Fruit fly (Drosophila melanogaster) whole organism, embryonic: ENCODE measurements around the gene CG13842.

ENCODE experiments used
- Abd-B ChIP-seq: fragments of 200-800 bp; sonication (Bioruptor generic); optimal IDR thresholded peaks from 2 replicates; lab custom pipeline; 2018; ENCODE audit warnings: missing biosample characterization, mild to moderate bottlenecking, missing genetic modification characterization, moderate library complexity
- B-H2 ChIP-seq: fragments of 200-800 bp; sonication (Bioruptor generic); optimal IDR thresholded peaks from 2 replicates; lab custom pipeline; 2018; ENCODE audit warnings: missing biosample characterization, mild to moderate bottlenecking, missing genetic modification characterization
- CG11504 ChIP-seq: fragments of 200-800 bp; sonication (Bioruptor generic); optimal IDR thresholded peaks from 3 replicates; lab custom pipeline; 2019; ENCODE audit warnings: missing biosample characterization, mild to moderate bottlenecking, missing genetic modification characterization, moderate library complexity
- CG11695 ChIP-seq: fragments of 200-800 bp; sonication (Bioruptor generic); IDR thresholded peaks from 3 replicates; pipeline ENCODE4 v1.3.6; 2022; ENCODE audit warnings: missing biosample characterization, missing genetic modification characterization
- CG13296 ChIP-seq: fragments of 200-800 bp; sonication (Bioruptor generic); optimal IDR thresholded peaks from 3 replicates; lab custom pipeline; 2018; ENCODE audit warnings: missing biosample characterization, mild to moderate bottlenecking, missing genetic modification characterization
- CG13624 ChIP-seq: fragments of 200-800 bp; sonication (Bioruptor generic); optimal IDR thresholded peaks from 2 replicates; lab custom pipeline; 2016; ENCODE audit warnings: missing biosample characterization, missing genetic modification characterization
- CG13775 ChIP-seq: fragments of 200-800 bp; sonication (Bioruptor generic); optimal IDR thresholded peaks from 3 replicates; lab custom pipeline; 2017; ENCODE audit warnings: missing biosample characterization, mild to moderate bottlenecking, missing genetic modification characterization
- CG17328 ChIP-seq: fragments of 200-800 bp; sonication (Bioruptor generic); IDR thresholded peaks from 2 replicates; pipeline ENCODE4 v1.3.6; 2022; ENCODE audit warnings: missing biosample characterization, missing genetic modification characterization
- CG1832 ChIP-seq: fragments of 200-800 bp; sonication (Bioruptor generic); optimal IDR thresholded peaks from 2 replicates; lab custom pipeline; 2017; ENCODE audit warnings: missing biosample characterization, mild to moderate bottlenecking, missing genetic modification characterization, inconsistent platforms
- CG30431 ChIP-seq: fragments of 200-800 bp; sonication (Bioruptor generic); optimal IDR thresholded peaks from 2 replicates; lab custom pipeline; 2017; ENCODE audit warnings: missing biosample characterization, missing genetic modification characterization
- CG4730 ChIP-seq: fragments of 200-800 bp; sonication (Bioruptor generic); IDR thresholded peaks from 2 replicates; pipeline ENCODE4 v1.3.6; 2022; ENCODE audit warnings: missing biosample characterization, missing genetic modification characterization
- CG6765 ChIP-seq: fragments of 200-800 bp; sonication (Bioruptor generic); optimal IDR thresholded peaks from 3 replicates; lab custom pipeline; 2017; ENCODE audit warnings: missing biosample characterization, mild to moderate bottlenecking, missing genetic modification characterization
- CG7271 ChIP-seq: fragments of 200-800 bp; sonication (Bioruptor generic); optimal IDR thresholded peaks from 2 replicates; lab custom pipeline; 2018; ENCODE audit warnings: missing biosample characterization, mild to moderate bottlenecking, missing genetic modification characterization, moderate library complexity
- CG8765 ChIP-seq: fragments of 200-800 bp; sonication (Bioruptor generic); IDR thresholded peaks from 2 replicates; pipeline ENCODE4 v1.3.6; 2022; ENCODE audit warnings: missing biosample characterization, missing genetic modification characterization
- CG9609 ChIP-seq: fragments of 200-800 bp; sonication (Bioruptor generic); optimal IDR thresholded peaks from 3 replicates; lab custom pipeline; 2016; ENCODE audit warnings: missing biosample characterization, missing genetic modification characterization
- Camta ChIP-seq: fragments of 200-800 bp; sonication (Bioruptor generic); optimal IDR thresholded peaks from 2 replicates; lab custom pipeline; 2016; ENCODE audit warnings: missing biosample characterization, missing genetic modification characterization
- Dfd ChIP-seq, 2 experiments: fragments of >200 bp; optimal IDR thresholded peaks; 2 replicates each; lab custom pipeline; 2017; ENCODE audit warnings: missing biosample characterization in 2 of 2, missing genetic modification characterization in 2 of 2
- Dll ChIP-seq: fragments of 200-800 bp; sonication (Bioruptor generic); IDR thresholded peaks from 4 replicates; pipeline ENCODE4 v1.3.6; 2022; ENCODE audit warnings: missing biosample characterization, missing genetic modification characterization; ENCODE audit not compliant: partially characterized antibody
- E2f1 ChIP-seq: fragments of 200-800 bp; sonication (Bioruptor generic); IDR thresholded peaks from 2 replicates; pipeline ENCODE4 v1.3.6; 2022; ENCODE audit warnings: missing biosample characterization, missing genetic modification characterization
- H15 ChIP-seq: fragments of 200-800 bp; sonication (Bioruptor generic); IDR thresholded peaks from 3 replicates; pipeline ENCODE4 v1.3.6; 2022; ENCODE audit warnings: missing biosample characterization, missing genetic modification characterization
- HmgD ChIP-seq: fragments of 200-800 bp; sonication (Bioruptor generic); optimal IDR thresholded peaks from 3 replicates; lab custom pipeline; 2016; ENCODE audit warnings: missing biosample characterization, missing genetic modification characterization
- Meics ChIP-seq: fragments of 200-800 bp; sonication (Bioruptor generic); optimal IDR thresholded peaks from 2 replicates; lab custom pipeline; 2017; ENCODE audit warnings: missing biosample characterization, mild to moderate bottlenecking, missing genetic modification characterization
- Nf-YC ChIP-seq: fragments of 200-800 bp; optimal IDR thresholded peaks from 3 replicates; lab custom pipeline; 2019; ENCODE audit warnings: missing biosample characterization, mild to moderate bottlenecking, missing genetic modification characterization, moderate library complexity
- Oaz ChIP-seq: fragments of 200-800 bp; sonication (Bioruptor generic); IDR thresholded peaks from 2 replicates; pipeline ENCODE4 v1.3.6; 2022; ENCODE audit warnings: missing biosample characterization, missing genetic modification characterization
- Tbp ChIP-seq: fragments of >200 bp; optimal IDR thresholded peaks from 2 replicates; lab custom pipeline; 2018; ENCODE audit warnings: missing biosample characterization, missing genetic modification characterization
- aop ChIP-seq: fragments of 200-800 bp; sonication (Bioruptor generic); IDR thresholded peaks from 2 replicates; pipeline ENCODE4 v1.3.6; 2022; ENCODE audit warnings: missing biosample characterization, missing genetic modification characterization
- ap ChIP-seq: fragments of 200-800 bp; sonication (Bioruptor generic); IDR thresholded peaks from 2 replicates; pipeline ENCODE4 v1.3.6; 2022; ENCODE audit warnings: missing biosample characterization, missing genetic modification characterization
- cg ChIP-seq: fragments of 200-800 bp; sonication (Bioruptor generic); optimal IDR thresholded peaks from 3 replicates; lab custom pipeline; 2019; ENCODE audit warnings: missing biosample characterization, mild to moderate bottlenecking, missing genetic modification characterization, moderate library complexity
- crol ChIP-seq: fragments of 200-800 bp; sonication (Bioruptor generic); IDR thresholded peaks from 2 replicates; pipeline ENCODE4 v1.3.6; 2022; ENCODE audit warnings: missing biosample characterization, missing genetic modification characterization
- da ChIP-seq: fragments of 200-800 bp; sonication (Bioruptor generic); optimal IDR thresholded peaks from 2 replicates; lab custom pipeline; 2016; ENCODE audit warnings: missing biosample characterization, missing genetic modification characterization
- dati ChIP-seq: fragments of 200-800 bp; sonication (Bioruptor generic); IDR thresholded peaks from 2 replicates; pipeline ENCODE4 v1.3.6; 2022; ENCODE audit warnings: missing biosample characterization, missing genetic modification characterization
- disco-r ChIP-seq: fragments of 200-800 bp; sonication (Bioruptor generic); optimal IDR thresholded peaks from 2 replicates; lab custom pipeline; 2016; ENCODE audit warnings: missing biosample characterization, missing genetic modification characterization
- dmrt11E ChIP-seq: fragments of 200-800 bp; sonication (Bioruptor generic); optimal IDR thresholded peaks from 3 replicates; lab custom pipeline; 2018; ENCODE audit warnings: missing biosample characterization, mild to moderate bottlenecking, missing genetic modification characterization, moderate library complexity
- ems ChIP-seq: fragments of 200-800 bp; sonication (Bioruptor generic); optimal IDR thresholded peaks from 3 replicates; lab custom pipeline; 2016; ENCODE audit warnings: missing biosample characterization, missing genetic modification characterization
- exex ChIP-seq: fragments of 200-800 bp; sonication (Bioruptor generic); optimal IDR thresholded peaks from 4 replicates; lab custom pipeline; 2018; ENCODE audit warnings: missing biosample characterization, mild to moderate bottlenecking, missing genetic modification characterization, moderate library complexity
- fd102C ChIP-seq: fragments of 200-800 bp; sonication (Bioruptor generic); optimal IDR thresholded peaks from 2 replicates; lab custom pipeline; 2018; ENCODE audit warnings: missing biosample characterization, mild to moderate bottlenecking, missing genetic modification characterization, moderate library complexity
- gcm ChIP-seq: fragments of 200-800 bp; sonication (Bioruptor generic); optimal IDR thresholded peaks from 2 replicates; lab custom pipeline; 2019; ENCODE audit warnings: missing biosample characterization, mild to moderate bottlenecking, missing genetic modification characterization, moderate library complexity
- h ChIP-seq: fragments of >200 bp; optimal IDR thresholded peaks from 2 replicates; lab custom pipeline; 2017
- kay ChIP-seq: fragments of 200-800 bp; sonication (Bioruptor generic); optimal IDR thresholded peaks from 2 replicates; lab custom pipeline; 2016; ENCODE audit warnings: missing biosample characterization, missing genetic modification characterization
- mld ChIP-seq: fragments of 200-800 bp; sonication (Bioruptor generic); IDR thresholded peaks from 3 replicates; pipeline ENCODE4 v1.3.6; 2022; ENCODE audit warnings: missing biosample characterization, missing genetic modification characterization; ENCODE audit not compliant: partially characterized antibody
- nom ChIP-seq: fragments of 200-800 bp; sonication (Bioruptor generic); optimal IDR thresholded peaks from 2 replicates; lab custom pipeline; 2017; ENCODE audit warnings: missing biosample characterization, missing genetic modification characterization, mild to moderate bottlenecking, moderate library complexity, missing genetic modification reagents
- pfk ChIP-seq: fragments of 200-800 bp; sonication (Bioruptor generic); optimal IDR thresholded peaks from 2 replicates; lab custom pipeline; 2018; ENCODE audit warnings: missing biosample characterization, mild to moderate bottlenecking, missing genetic modification characterization, moderate library complexity
- rib ChIP-seq: fragments of 200-800 bp; sonication (Bioruptor generic); IDR thresholded peaks from 2 replicates; pipeline ENCODE4 v1.3.6; 2022; ENCODE audit warnings: missing biosample characterization, missing genetic modification characterization
- run ChIP-seq: fragments of 200-800 bp; sonication (Bioruptor generic); optimal IDR thresholded peaks from 3 replicates; lab custom pipeline; 2018; ENCODE audit warnings: missing biosample characterization, mild to moderate bottlenecking, missing genetic modification characterization
- sc ChIP-seq, 3 experiments: fragments of >200 bp in 2 of 3; fragments of 200-800 bp in 1 of 3; sonication (Bioruptor generic) in 1 of 3; optimal IDR thresholded peaks; 2 replicates in 2 of 3; 3 replicates in 1 of 3; lab custom pipeline; 2017; ENCODE audit warnings: mild to moderate bottlenecking in 1 of 3, missing biosample characterization in 1 of 3, missing genetic modification characterization in 1 of 3, missing genetic modification reagents in 1 of 3
- sna ChIP-seq: fragments of 200-800 bp; sonication (Bioruptor generic); IDR thresholded peaks from 2 replicates; pipeline ENCODE4 v1.3.6; 2022; ENCODE audit warnings: missing biosample characterization, missing genetic modification characterization; ENCODE audit not compliant: partially characterized antibody
- sob ChIP-seq: fragments of 200-800 bp; sonication (Bioruptor generic); IDR thresholded peaks from 2 replicates; pipeline ENCODE4 v1.3.6; 2022; ENCODE audit warnings: missing biosample characterization, missing genetic modification characterization
- toy ChIP-seq: fragments of 200-800 bp; sonication (Bioruptor generic); IDR thresholded peaks from 2 replicates; pipeline ENCODE4 v1.3.6; 2022; ENCODE audit warnings: missing biosample characterization, missing genetic modification characterization
- unpg ChIP-seq: fragments of 200-800 bp; sonication (Bioruptor generic); optimal IDR thresholded peaks from 3 replicates; lab custom pipeline; 2018; ENCODE audit warnings: missing biosample characterization, mild to moderate bottlenecking, missing genetic modification characterization, moderate library complexity

CG13842 gene

DNA sequence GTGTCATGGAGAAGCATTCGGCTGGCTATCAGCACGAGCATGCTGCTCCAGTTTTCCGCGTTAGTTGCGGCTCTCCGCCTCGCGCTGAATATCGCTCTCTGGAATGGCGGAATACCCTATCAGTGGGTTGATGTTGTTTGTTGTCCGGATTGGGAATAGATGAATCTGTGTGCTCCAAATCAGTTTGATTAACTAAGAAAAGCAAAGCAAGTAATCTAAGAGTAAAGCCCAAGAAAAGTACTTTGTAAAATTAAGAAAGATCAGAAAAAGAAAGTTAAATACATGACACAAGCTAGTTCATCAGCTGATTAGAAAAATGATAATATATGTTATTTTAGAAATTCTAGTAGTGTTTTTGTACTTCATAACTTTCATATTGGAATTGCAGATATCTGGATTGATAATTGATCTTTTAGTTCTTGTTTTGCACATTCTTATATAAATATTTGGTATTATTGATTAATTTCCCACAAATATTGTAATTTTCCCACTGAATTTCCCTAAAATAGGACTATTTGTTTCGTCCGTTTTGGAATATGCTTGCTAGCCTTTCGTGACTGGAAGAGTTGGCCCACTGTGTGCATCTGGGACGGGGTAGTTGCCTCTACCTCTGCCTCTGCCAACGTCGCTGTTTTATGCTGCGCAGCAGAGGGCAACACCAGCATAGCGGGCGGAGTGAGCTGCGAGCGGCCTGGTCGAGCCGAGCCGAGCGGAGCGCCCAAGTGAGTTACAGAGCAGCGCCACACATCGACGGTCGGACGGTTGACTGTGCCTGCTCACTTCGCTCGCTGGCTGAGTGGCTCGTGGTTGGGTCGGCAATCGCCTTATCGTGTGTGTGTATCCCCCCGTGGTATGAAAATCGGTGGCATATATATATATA lies 47.1 kb upstream of the CG13842 start (continued):
- TF ChIP-seq CG13624: peak; percentile 44
- peak; percentile 18 for TF ChIP-seq cg
- peak; percentile 22 for TF ChIP-seq disco-r (GFP tag; lab: Kevin White, UChicago)
- TF ChIP-seq exex (tag; lab: Kevin White, UChicago): no peak
- TF ChIP-seq pfk (GFP tag; lab: Kevin White, UChicago): no peak
- TF ChIP-seq Tbp (GFP tag; lab: Kevin White, UChicago): no peak
- no peak for TF ChIP-seq h (lab: Kevin White, UChicago)
- no peak for TF ChIP-seq mld (GFP tag; lab: Robert Waterston, UW)
- TF ChIP-seq CG11695 (GFP tag; lab: Robert Waterston, UW): no peak
- TF ChIP-seq nom: no peak
- peak; percentile 19; the same call in 1 of the 2 replicates for TF ChIP-seq sna (GFP tag; lab: Robert Waterston, UW)
- peak; percentile 9 for TF ChIP-seq ems
- no peak for TF ChIP-seq CG8765 (GFP tag; lab: Robert Waterston, UW)
- peak; percentile 51 for TF ChIP-seq Nf-YC (tag; lab: Kevin White, UChicago)
- TF ChIP-seq HmgD (GFP tag; lab: Kevin White, UChicago): no peak
- no peak for TF ChIP-seq dmrt11E (tag; lab: Kevin White, UChicago)
- no peak for TF ChIP-seq sc (optimal IDR thresholded peaks at IDR 0.05; lab: Kevin White, UChicago)
- peak; percentile 32 for TF ChIP-seq sc (GFP tag; optimal IDR thresholded peaks at IDR 0.05; lab: Kevin White, UChicago)
- no peak for TF ChIP-seq toy (GFP tag; lab: Robert Waterston, UW)
- TF ChIP-seq aop (GFP tag; lab: Robert Waterston, UW): no peak
- peak; percentile 56 for TF ChIP-seq sob (GFP tag; lab: Robert Waterston, UW)
- TF ChIP-seq CG1832 (GFP tag; lab: Kevin White, UChicago): no peak
- TF ChIP-seq CG4730 (GFP tag; lab: Robert Waterston, UW): peak; percentile 27
- peak; percentile 63 for TF ChIP-seq CG13775
- TF ChIP-seq CG7271 (tag; lab: Kevin White, UChicago): no peak
- peak; percentile 64 for TF ChIP-seq Camta (GFP tag; lab: Kevin White, UChicago)
- TF ChIP-seq dati (GFP tag; lab: Robert Waterston, UW): no peak
- peak; percentile 9 for TF ChIP-seq B-H2
- peak; percentile 68 for TF ChIP-seq CG17328 (GFP tag; lab: Robert Waterston, UW)
- peak; percentile 15 for TF ChIP-seq run
- TF ChIP-seq CG11504 (tag; lab: Kevin White, UChicago): peak; percentile 83
- TF ChIP-seq CG9609: no peak
- TF ChIP-seq fd102C (GFP tag; lab: Kevin White, UChicago): no peak
- TF ChIP-seq Abd-B: peak; percentile 33
- no peak for TF ChIP-seq kay
- TF ChIP-seq rib (GFP tag; lab: Robert Waterston, UW): peak; percentile 47; the same call in 1 of the 2 replicates
- TF ChIP-seq CG6765: peak; percentile 16
- TF ChIP-seq ap (GFP tag; lab: Robert Waterston, UW): peak; percentile 6; the same call in 1 of the 2 replicates
- peak; percentile 81 for TF ChIP-seq crol (GFP tag; lab: Robert Waterston, UW)
- peak; percentile 33; the same call in 1 of the 3 replicates for TF ChIP-seq H15 (GFP tag; lab: Robert Waterston, UW)
- peak; percentile 77 for TF ChIP-seq Meics
- TF ChIP-seq unpg (GFP tag; lab: Kevin White, UChicago): peak; percentile 52
- peak; percentile 23; the same call in 1 of the 2 replicates for TF ChIP-seq Oaz (GFP tag; lab: Robert Waterston, UW)
- TF ChIP-seq da: no peak
- peak; percentile 55; the same call in 1 of the 2 replicates for TF ChIP-seq E2f1 (GFP tag; lab: Robert Waterston, UW)
- peak; percentile 25 for TF ChIP-seq gcm
- peak; percentile 16 for TF ChIP-seq CG13296 (GFP tag; lab: Kevin White, UChicago)
- TF ChIP-seq Dfd (GFP tag; optimal IDR thresholded peaks at IDR 0.05; lab: Kevin White, UChicago): peak in 1 of 2 experiments; percentile 78
- TF ChIP-seq Dll (GFP tag; lab: Robert Waterston, UW): no peak
- no peak for TF ChIP-seq CG30431 (GFP tag; lab: Kevin White, UChicago)
